Worm (Caenorhabditis elegans) whole organism, L3 larva: ENCODE results near the gene irld-45.

Experiments
- R02D3.7 ChIP-seq: fragments of 150-350 bp; optimal IDR thresholded peaks from 2 replicates; lab custom pipeline; 2014; ENCODE audit warnings: missing biosample characterization, missing genetic modification characterization
- aly-2 ChIP-seq: fragments of 150-350 bp; optimal IDR thresholded peaks from 2 replicates; lab custom pipeline; 2014; ENCODE audit warnings: missing biosample characterization, missing genetic modification characterization
- ama-1 ChIP-seq: fragments of 150-350 bp; optimal IDR thresholded peaks from 2 replicates; lab custom pipeline; 2018
- ceh-82 ChIP-seq: fragments of 150-350 bp; optimal IDR thresholded peaks from 2 replicates; lab custom pipeline; 2014; ENCODE audit warnings: missing biosample characterization, missing genetic modification characterization
- daf-12 ChIP-seq: fragments of 150-350 bp; optimal IDR thresholded peaks from 2 replicates; lab custom pipeline; 2014; ENCODE audit warnings: missing biosample characterization, missing genetic modification reagents, missing genetic modification characterization
- jun-1 ChIP-seq: fragments of 150-350 bp; optimal IDR thresholded peaks from 2 replicates; lab custom pipeline; 2014; ENCODE audit warnings: missing biosample characterization, missing genetic modification reagents, missing genetic modification characterization
- nhr-11 ChIP-seq: fragments of 150-350 bp; optimal IDR thresholded peaks from 2 replicates; lab custom pipeline; 2014; ENCODE audit warnings: missing biosample characterization, missing genetic modification characterization
- nhr-237 ChIP-seq: fragments of 150-350 bp; optimal IDR thresholded peaks from 2 replicates; lab custom pipeline; 2014; ENCODE audit warnings: missing biosample characterization, missing genetic modification characterization
- nhr-77 ChIP-seq: fragments of 150-350 bp; optimal IDR thresholded peaks from 2 replicates; lab custom pipeline; 2014; ENCODE audit warnings: missing biosample characterization, missing genetic modification characterization
- unc-39 ChIP-seq: sonication (generic microtip); optimal IDR thresholded peaks from 4 replicates; lab custom pipeline; 2017; ENCODE audit warnings: missing biosample characterization, missing genetic modification characterization
- ztf-11 ChIP-seq: fragments of 150-350 bp; optimal IDR thresholded peaks from 2 replicates; lab custom pipeline; 2014; ENCODE audit warnings: missing biosample characterization, missing genetic modification characterization

ce11 chrV:1620537-1620936 is 27.6 kb upstream of the irld-45 start:
- no peak for TF ChIP-seq nhr-77
- no peak for TF ChIP-seq nhr-11 (tag; lab: Kevin White, UChicago)
- TF ChIP-seq ztf-11 (tag; lab: Kevin White, UChicago): no peak
- TF ChIP-seq jun-1 (tag; lab: Kevin White, UChicago): no peak
- no peak for TF ChIP-seq aly-2
- no peak for TF ChIP-seq ceh-82 (tag; lab: Kevin White, UChicago)
- no peak for TF ChIP-seq ama-1 (lab: Kevin White, UChicago)
- TF ChIP-seq nhr-237: no peak
- no peak for TF ChIP-seq unc-39 (tag; lab: Kevin White, UChicago)
- TF ChIP-seq R02D3.7 (tag; lab: Kevin White, UChicago): no peak
- no peak for TF ChIP-seq daf-12
